Worm (Caenorhabditis elegans) whole organism, L4 larva: ENCODE measurements around the gene tsp-10.

Experiments used
- D1046.2 ChIP-seq: fragments of 200-800 bp; sonication (Bioruptor generic); IDR thresholded peaks from 2 replicates; pipeline ENCODE4 v1.3.6; 2022; ENCODE audit warnings: missing genetic modification characterization, missing compliant biosample characterization
- F26F4.8 ChIP-seq: fragments of 200-800 bp; sonication (Bioruptor generic); conservative IDR thresholded peaks from 2 replicates; pipeline ENCODE4 v1.3.6; 2022; ENCODE audit warnings: missing genetic modification characterization, missing compliant biosample characterization
- F37D6.2 ChIP-seq: sonication (generic microtip); optimal IDR thresholded peaks from 2 replicates; lab custom pipeline; 2016; ENCODE audit warnings: mild to moderate bottlenecking, missing genetic modification characterization, missing compliant biosample characterization
- Y48G9A.11 ChIP-seq: fragments of 200-800 bp; sonication (Bioruptor generic); IDR thresholded peaks from 2 replicates; pipeline ENCODE4 v1.3.6; 2022; ENCODE audit warnings: missing genetic modification reagents, missing genetic modification characterization, missing compliant biosample characterization
- Y5F2A.4 ChIP-seq: fragments of 200-800 bp; sonication (Bioruptor generic); optimal IDR thresholded peaks from 2 replicates; lab custom pipeline; 2018; ENCODE audit warnings: mild to moderate bottlenecking, missing genetic modification characterization, missing compliant biosample characterization
- Y75B8A.6 ChIP-seq: fragments of 200-800 bp; sonication (Bioruptor generic); IDR thresholded peaks from 2 replicates; pipeline ENCODE4 v1.3.6; 2022; ENCODE audit warnings: missing genetic modification reagents, missing genetic modification characterization, missing compliant biosample characterization
- ZK546.5 ChIP-seq, 2 experiments: sonication (generic microtip); optimal IDR thresholded peaks; 2 replicates each; lab custom pipeline; 2017; ENCODE audit warnings: missing biosample characterization in 2 of 2, missing genetic modification characterization in 2 of 2
- aha-1 ChIP-seq: fragments of 150-350 bp; peaks from one replicate; lab custom pipeline; 2014; ENCODE audit warnings: missing biosample characterization, missing genetic modification characterization
- ama-1 ChIP-seq: fragments of 150-350 bp; optimal IDR thresholded peaks from 2 replicates; lab custom pipeline; 2014; ENCODE audit warnings: inconsistent platforms, mixed read lengths
- arid-1 ChIP-seq: fragments of 200-800 bp; sonication (Bioruptor generic); conservative IDR thresholded peaks from 2 replicates; pipeline ENCODE4 v1.3.6; 2022; ENCODE audit warnings: missing genetic modification reagents, missing genetic modification characterization, missing compliant biosample characterization
- attf-4 ChIP-seq: sonication (generic microtip); optimal IDR thresholded peaks from 3 replicates; lab custom pipeline; 2017; ENCODE audit warnings: missing biosample characterization, missing genetic modification characterization
- ceh-28 ChIP-seq: fragments of 150-350 bp; optimal IDR thresholded peaks from 2 replicates; lab custom pipeline; 2014; ENCODE audit warnings: missing biosample characterization, missing genetic modification reagents, missing genetic modification characterization
- ceh-44 ChIP-seq: fragments of 200-800 bp; sonication (Bioruptor generic); IDR thresholded peaks from 2 replicates; pipeline ENCODE4 v1.3.6; 2022; ENCODE audit warnings: missing genetic modification reagents, missing genetic modification characterization, missing compliant biosample characterization
- ceh-62 ChIP-seq: sonication (generic microtip); optimal IDR thresholded peaks from 2 replicates; lab custom pipeline; 2017; ENCODE audit warnings: missing biosample characterization, missing genetic modification characterization
- daf-19 ChIP-seq: fragments of 200-800 bp; sonication (Bioruptor generic); conservative IDR thresholded peaks from 2 replicates; pipeline ENCODE4 v1.3.6; 2022; ENCODE audit warnings: missing genetic modification characterization, missing compliant biosample characterization
- dpl-1 ChIP-seq: fragments of 150-350 bp; optimal IDR thresholded peaks from 2 replicates; lab custom pipeline; 2014; ENCODE audit warnings: missing biosample characterization, missing genetic modification reagents, missing genetic modification characterization
- duxl-1 ChIP-seq: sonication (generic microtip); optimal IDR thresholded peaks from 2 replicates; lab custom pipeline; 2016; ENCODE audit warnings: mild to moderate bottlenecking, missing genetic modification characterization, moderate library complexity, missing compliant biosample characterization; ENCODE audit not compliant: poor library complexity
- egl-27 ChIP-seq: sonication (generic microtip); optimal IDR thresholded peaks from 3 replicates; lab custom pipeline; 2017; ENCODE audit warnings: missing biosample characterization, missing genetic modification reagents, missing genetic modification characterization
- fkh-10 ChIP-seq: fragments of 150-350 bp; optimal IDR thresholded peaks from 2 replicates; lab custom pipeline; 2014; ENCODE audit warnings: missing biosample characterization, missing genetic modification reagents, missing genetic modification characterization
- fos-1 ChIP-seq: fragments of 150-350 bp; optimal IDR thresholded peaks from 2 replicates; lab custom pipeline; 2014; ENCODE audit warnings: missing biosample characterization, missing genetic modification characterization
- hlh-30 ChIP-seq: sonication (generic microtip); optimal IDR thresholded peaks from 2 replicates; lab custom pipeline; 2017; ENCODE audit warnings: antibody characterized with exemption, mild to moderate bottlenecking, missing genetic modification characterization, missing compliant biosample characterization; ENCODE audit not compliant: insufficient read depth
- hmg-1.1 ChIP-seq: fragments of 200-800 bp; sonication (Bioruptor generic); IDR thresholded peaks from 2 replicates; pipeline ENCODE4 v1.3.6; 2022; ENCODE audit warnings: missing genetic modification reagents, missing genetic modification characterization, missing compliant biosample characterization
- lin-13 ChIP-seq: fragments of 150-350 bp; optimal IDR thresholded peaks from 2 replicates; lab custom pipeline; 2014; ENCODE audit warnings: missing biosample characterization, missing genetic modification reagents, missing genetic modification characterization
- lin-39 ChIP-seq: fragments of 150-350 bp; optimal IDR thresholded peaks from 2 replicates; lab custom pipeline; 2014; ENCODE audit warnings: missing biosample characterization, missing genetic modification reagents, missing genetic modification characterization
- lsy-2 ChIP-seq, 2 experiments: fragments of 150-350 bp in 1 of 2; sonication (generic microtip) in 1 of 2; optimal IDR thresholded peaks; 2 replicates each; lab custom pipeline; 2014 to 2017; ENCODE audit warnings: missing biosample characterization in 2 of 2, missing genetic modification characterization in 2 of 2
- mxl-3 ChIP-seq: fragments of 200-800 bp; sonication (Bioruptor generic); optimal IDR thresholded peaks from 2 replicates; lab custom pipeline; 2018; ENCODE audit warnings: mild to moderate bottlenecking, missing genetic modification characterization, missing compliant biosample characterization
- nhr-10 ChIP-seq: fragments of 150-350 bp; optimal IDR thresholded peaks from 2 replicates; lab custom pipeline; 2014; ENCODE audit warnings: missing biosample characterization, missing genetic modification characterization
- nhr-111 ChIP-seq: fragments of 200-800 bp; sonication (Bioruptor generic); optimal IDR thresholded peaks from 2 replicates; lab custom pipeline; 2018; ENCODE audit warnings: mild to moderate bottlenecking, missing genetic modification characterization, missing compliant biosample characterization
- nhr-25 ChIP-seq: sonication (generic microtip); optimal IDR thresholded peaks from 2 replicates; lab custom pipeline; 2017; ENCODE audit warnings: missing genetic modification characterization, mild to moderate bottlenecking, missing compliant biosample characterization, antibody characterized with exemption, moderate library complexity, borderline replicate concordance; ENCODE audit not compliant: insufficient read depth
- nhr-6 ChIP-seq: fragments of 150-350 bp; optimal IDR thresholded peaks from 2 replicates; lab custom pipeline; 2014; ENCODE audit warnings: missing biosample characterization, missing genetic modification characterization
- nhr-77 ChIP-seq: fragments of 150-350 bp; optimal IDR thresholded peaks from 2 replicates; lab custom pipeline; 2014; ENCODE audit warnings: missing biosample characterization, missing genetic modification characterization
- rbr-2 ChIP-seq: sonication (generic microtip); optimal IDR thresholded peaks from 2 replicates; lab custom pipeline; 2016; ENCODE audit warnings: missing genotype, missing genetic modification characterization, missing compliant biosample characterization
- saeg-2 ChIP-seq: fragments of 200-800 bp; sonication (Bioruptor generic); IDR thresholded peaks from 2 replicates; pipeline ENCODE4 v1.3.6; 2022; ENCODE audit warnings: missing genetic modification reagents, missing genetic modification characterization, missing compliant biosample characterization
- sdz-12 ChIP-seq: fragments of 200-800 bp; sonication (Bioruptor generic); optimal IDR thresholded peaks from 2 replicates; lab custom pipeline; 2018; ENCODE audit warnings: mild to moderate bottlenecking, missing genetic modification characterization, missing compliant biosample characterization
- skn-1 ChIP-seq: fragments of 150-350 bp; optimal IDR thresholded peaks from 2 replicates; lab custom pipeline; 2014; ENCODE audit warnings: missing biosample characterization, missing genetic modification characterization
- snpc-1.2 ChIP-seq: fragments of 200-800 bp; sonication (Bioruptor generic); IDR thresholded peaks from 2 replicates; pipeline ENCODE4 v1.3.6; 2022; ENCODE audit warnings: missing genetic modification reagents, missing genetic modification characterization, missing compliant biosample characterization
- zag-1 ChIP-seq: fragments of 150-350 bp; optimal IDR thresholded peaks from 2 replicates; lab custom pipeline; 2014; ENCODE audit warnings: missing biosample characterization, missing genetic modification characterization
- zip-11 ChIP-seq: fragments of 200-800 bp; sonication (Bioruptor generic); IDR thresholded peaks from 2 replicates; pipeline ENCODE4 v1.3.6; 2022; ENCODE audit warnings: missing genetic modification characterization, missing compliant biosample characterization
- ztf-7 ChIP-seq: fragments of 150-350 bp; optimal IDR thresholded peaks from 2 replicates; lab custom pipeline; 2014; ENCODE audit warnings: missing biosample characterization, missing genetic modification characterization

The tsp-10 gene

DNA sequence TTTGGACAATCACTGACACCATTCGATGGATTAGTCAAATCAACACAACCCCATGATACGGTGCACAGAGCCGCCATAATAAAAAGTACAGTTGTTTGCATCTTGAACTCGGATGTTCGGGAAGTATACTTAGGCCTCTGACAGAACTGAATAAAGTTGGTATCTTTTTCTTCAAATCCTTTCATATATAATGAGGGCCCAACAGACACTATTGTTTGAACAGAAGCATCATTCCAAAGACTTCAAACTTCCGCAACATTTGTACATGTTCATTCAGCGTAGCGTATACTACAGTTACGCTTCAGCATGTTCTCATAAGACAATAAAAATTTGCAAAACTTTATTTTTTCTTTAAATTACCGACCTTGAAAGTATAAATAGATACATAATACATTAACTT is 33.6 kb downstream of the tsp-10 start, which contains the start of gene F41G3.19:
Gene F41G3.19 (minus strand): TSS at position 101 of the 400 bp plus-strand sequence.
- TF ChIP-seq hlh-30 = no peak
- TF ChIP-seq daf-19 (GFP tag; lab: Robert Waterston, UW) = no peak
- no peak for TF ChIP-seq nhr-6 (tag; lab: Kevin White, UChicago)
- TF ChIP-seq skn-1 = no peak
- TF ChIP-seq nhr-111 (GFP tag; lab: Kevin White, UChicago) = no peak
- no peak for TF ChIP-seq hmg-1.1
- no peak for TF ChIP-seq F26F4.8 (GFP tag; lab: Robert Waterston, UW)
- no peak for TF ChIP-seq snpc-1.2
- no peak for TF ChIP-seq egl-27 (tag; lab: Kevin White, UChicago)
- TF ChIP-seq ceh-44 (GFP tag; lab: Robert Waterston, UW) = no peak
- TF ChIP-seq fos-1 = no peak

DNA sequence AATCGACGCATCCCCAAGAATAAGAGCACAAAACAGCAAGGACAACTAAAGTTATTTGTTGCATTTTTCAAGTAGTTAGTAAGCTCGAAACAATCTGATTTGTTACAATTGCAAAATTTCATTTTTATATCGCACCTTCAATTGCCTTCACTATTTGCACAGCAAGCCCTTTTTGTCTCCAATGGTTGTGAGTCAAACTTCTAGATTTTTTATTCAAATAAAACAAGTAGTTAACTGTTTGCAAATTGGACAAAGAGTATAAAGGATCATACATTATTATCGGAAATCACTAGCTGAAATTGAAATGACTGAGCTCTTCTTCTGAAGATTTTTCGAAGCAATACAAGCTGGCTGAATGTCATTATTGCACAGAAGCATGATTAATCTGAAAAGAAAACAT is 34.5 kb downstream of the tsp-10 start, which contains the start of gene F41G3.21:
Gene F41G3.21 (minus strand): TSS at position 101 of the 400 bp plus-strand sequence.
- no peak for TF ChIP-seq Y75B8A.6 (GFP tag; lab: Robert Waterston, UW)
- TF ChIP-seq lin-13 (GFP tag; lab: Kevin White, UChicago) = no peak
- TF ChIP-seq mxl-3 (GFP tag; lab: Kevin White, UChicago) = no peak
- no peak for TF ChIP-seq attf-4 (tag; lab: Kevin White, UChicago)
- TF ChIP-seq D1046.2 = no peak
- TF ChIP-seq skn-1 = no peak
- no peak for TF ChIP-seq F26F4.8 (GFP tag; lab: Robert Waterston, UW)
- no peak for TF ChIP-seq duxl-1 (tag; lab: Kevin White, UChicago)
- TF ChIP-seq saeg-2 (GFP tag; lab: Robert Waterston, UW) = no peak

DNA sequence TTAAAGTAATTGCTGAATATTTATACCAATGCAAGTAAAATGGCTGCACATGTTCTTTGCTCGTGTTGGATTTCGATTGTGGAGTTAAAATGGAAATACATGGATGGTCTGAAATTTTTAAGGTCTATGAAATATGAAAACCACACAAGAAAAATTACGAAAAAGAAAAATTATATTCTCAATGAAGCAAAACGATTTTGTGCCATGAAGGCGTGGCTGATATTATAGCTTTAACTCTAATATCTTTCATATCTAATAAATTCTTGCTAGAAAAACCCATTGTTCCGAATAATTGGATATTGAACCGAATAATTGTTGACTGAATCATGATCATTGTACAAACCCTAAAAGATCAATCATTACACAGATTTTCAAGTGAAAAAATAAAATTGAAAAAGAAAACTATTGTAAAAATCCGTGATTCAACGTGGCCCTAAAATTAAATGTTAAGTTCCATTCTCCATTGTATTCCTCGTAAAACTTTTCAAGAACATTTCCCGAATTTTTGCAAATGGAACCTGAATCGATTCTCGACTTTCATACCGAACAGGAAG is 36.4 kb downstream of the tsp-10 start, which contains the start of the genes srx-95 and fis-1:
Gene srx-95 (minus strand): TSS at position 101 of the 554 bp plus-strand sequence.
Gene fis-1 (plus strand): TSS at position 504 of the 554 bp plus-strand sequence.
- TF ChIP-seq ceh-28 (tag; lab: Kevin White, UChicago) = no peak
- no peak for TF ChIP-seq Y48G9A.11 (GFP tag; lab: Robert Waterston, UW)
- no peak for TF ChIP-seq F37D6.2 (tag; lab: Kevin White, UChicago)
- no peak for TF ChIP-seq arid-1 (GFP tag; lab: Robert Waterston, UW)
- no peak for TF ChIP-seq nhr-111 (GFP tag; lab: Kevin White, UChicago)
- no peak for TF ChIP-seq nhr-10 (tag; lab: Kevin White, UChicago)
- no peak for TF ChIP-seq ztf-7 (tag; lab: Kevin White, UChicago)
- no peak for TF ChIP-seq Y5F2A.4
- TF ChIP-seq lin-39 (tag; lab: Kevin White, UChicago) = no peak
- TF ChIP-seq hmg-1.1 = no peak
- no peak for TF ChIP-seq nhr-77
- no peak for TF ChIP-seq ama-1 (lab: Kevin White, UChicago)

DNA sequence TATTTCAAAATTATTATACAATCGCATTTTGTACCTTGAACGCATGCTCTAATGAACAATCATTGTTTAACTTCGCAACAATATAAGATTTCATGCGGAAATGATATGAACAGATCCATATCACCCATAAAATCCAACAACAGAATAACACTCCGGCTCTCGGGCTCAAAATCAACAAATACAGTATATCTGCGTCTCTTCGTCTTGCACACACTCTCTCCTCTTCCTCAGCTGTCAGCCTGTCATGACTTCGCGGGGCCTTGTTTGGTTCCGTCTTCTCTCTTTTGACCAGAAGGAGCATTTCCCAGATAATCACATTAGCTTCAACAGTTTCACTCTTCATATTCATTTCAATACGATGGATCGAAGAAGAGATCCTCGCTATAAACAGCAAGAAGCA is 37.8 kb downstream of the tsp-10 start, which contains the start of gene F41G3.3:
Gene F41G3.3 (plus strand): TSS at position 301 of the 400 bp plus-strand sequence.
- TF ChIP-seq zag-1 = no peak
- TF ChIP-seq fkh-10 = no peak
- no peak for TF ChIP-seq ceh-44 (GFP tag; lab: Robert Waterston, UW)
- TF ChIP-seq aha-1 (tag; lab: Kevin White, UChicago) = no peak
- no peak for TF ChIP-seq ceh-62 (tag; lab: Kevin White, UChicago)
- no peak for TF ChIP-seq ztf-7 (tag; lab: Kevin White, UChicago)

DNA sequence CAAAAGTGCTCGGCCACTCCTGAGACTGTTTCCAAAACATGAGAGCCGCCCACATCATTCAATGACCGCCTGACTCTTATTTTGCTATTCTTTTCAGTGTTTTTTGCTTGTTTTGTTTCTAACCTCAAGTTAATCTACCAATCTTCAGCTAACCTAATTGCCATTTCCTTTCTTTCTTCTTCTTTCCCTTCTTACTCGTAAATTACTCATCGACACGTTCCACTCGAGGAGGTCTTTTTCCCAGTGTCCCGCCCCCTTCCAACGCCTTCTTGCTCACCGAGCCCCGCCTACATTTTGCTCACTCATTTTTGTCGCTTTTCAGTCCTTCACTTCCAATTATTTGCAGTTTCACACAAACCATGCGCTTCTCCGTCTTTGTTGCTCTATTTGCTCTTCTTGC is 46.3 kb downstream of the tsp-10 start, which contains the start of gene nlp-50:
Gene nlp-50 (plus strand): TSS at position 301 of the 400 bp plus-strand sequence.
- no peak for TF ChIP-seq Y5F2A.4
- TF ChIP-seq nhr-25 (tag; lab: Kevin White, UChicago) = no peak
- TF ChIP-seq zip-11 = no peak
- no peak for TF ChIP-seq rbr-2
- TF ChIP-seq ZK546.5 (tag; optimal IDR thresholded peaks at IDR 0.05; lab: Kevin White, UChicago) = no peak
- TF ChIP-seq sdz-12 = no peak
- no peak for TF ChIP-seq lsy-2 (tag; optimal IDR thresholded peaks at IDR 0.05; lab: Kevin White, UChicago)
- no peak for TF ChIP-seq fkh-10
- TF ChIP-seq dpl-1 (GFP tag; lab: Kevin White, UChicago) = no peak
- no peak for TF ChIP-seq ceh-62 (tag; lab: Kevin White, UChicago)
- TF ChIP-seq, all 104 proteins: peak for 0
